Fruit fly (Drosophila melanogaster): ENCODE measurements around the gene Cpsf100.

Cpsf100 gene

DNA sequence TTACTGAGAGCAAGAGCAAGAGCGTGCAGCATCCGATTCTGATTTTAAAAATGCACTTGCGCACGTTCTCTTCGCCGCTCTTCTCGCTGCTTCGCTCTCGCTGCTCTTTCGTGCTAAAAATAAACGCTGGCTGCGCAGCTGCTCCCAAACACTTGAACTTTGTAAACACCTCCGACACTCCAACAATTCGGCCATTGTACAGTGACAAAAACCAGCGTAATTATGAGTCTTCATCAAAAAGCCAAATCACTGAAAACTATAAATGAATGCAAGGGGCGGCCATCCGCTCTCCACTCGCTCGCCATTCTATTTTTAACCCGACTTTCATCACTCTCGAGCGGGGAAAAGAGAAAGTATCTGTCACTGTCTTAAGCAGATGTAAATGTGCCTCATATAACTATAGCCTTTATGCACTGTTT is 30.3 kb downstream of the Cpsf100 start (continued):
- TF ChIP-seq Smox (GFP tag; optimal IDR thresholded peaks at IDR 0.05) (no peak), Eip78C (GFP tag) (peak; percentile 85), Eip75B (GFP tag; optimal IDR thresholded peaks at IDR 0.05) (peak; percentile 54), CG16779 (tag; optimal IDR thresholded peaks at IDR 0.05) (no peak), Hr38 (GFP tag; optimal IDR thresholded peaks at IDR 0.05) (no peak), CG3032 (tag; optimal IDR thresholded peaks at IDR 0.05) (peak; percentile 8), CG6792 (GFP tag; optimal IDR thresholded peaks at IDR 0.05) (peak; percentile 35), topi (GFP tag; optimal IDR thresholded peaks at IDR 0.05) (peak; percentile 62), CG8632 (GFP tag; optimal IDR thresholded peaks at IDR 0.05) (peak; percentile 43), fd59A (GFP tag; optimal IDR thresholded peaks at IDR 0.05) (no peak), pdm3 (GFP tag; optimal IDR thresholded peaks at IDR 0.05) (peak; percentile 15), CG4318 (GFP tag; optimal IDR thresholded peaks at IDR 0.05) (no peak), spab (GFP tag; optimal IDR thresholded peaks at IDR 0.05) (peak; percentile 12), fd85E (GFP tag; optimal IDR thresholded peaks at IDR 0.05) (no peak), vri (GFP tag; optimal IDR thresholded peaks at IDR 0.05) (peak; percentile 44), CG8319 (GFP tag; optimal IDR thresholded peaks at IDR 0.05) (peak; percentile 26), CG6276 (GFP tag; optimal IDR thresholded peaks at IDR 0.05) (peak; percentile 12), CG8119 (GFP tag; IDR thresholded peaks at IDR 0.05) (no peak), achi (GFP tag; optimal IDR thresholded peaks at IDR 0.05) (peak; percentile 40), acj6 (GFP tag; optimal IDR thresholded peaks at IDR 0.05) (peak; percentile 22), Hr39 (GFP tag; optimal IDR thresholded peaks at IDR 0.05) (peak; percentile 28), CG10669 (GFP tag; optimal IDR thresholded peaks at IDR 0.05) (peak; percentile 46), dac (GFP tag; optimal IDR thresholded peaks at IDR 0.05) (peak; percentile 29), cyc (GFP tag; optimal IDR thresholded peaks at IDR 0.05) (peak; percentile 24), CG11762 (GFP tag; optimal IDR thresholded peaks at IDR 0.05; ENCODE audit: insufficient read depth) (peak; percentile 33), CG11902 (GFP tag; optimal IDR thresholded peaks at IDR 0.05) (no peak), Lpt (GFP tag; optimal IDR thresholded peaks at IDR 0.05) (peak; percentile 35), Sox14 (GFP tag; optimal IDR thresholded peaks at IDR 0.05) (peak; percentile 23), svp (GFP tag) (peak; percentile 94), Ets96B (tag; optimal IDR thresholded peaks at IDR 0.05) (peak; percentile 33), salr (GFP tag; optimal IDR thresholded peaks at IDR 0.05) (peak in 1 of 2 experiments; percentile 35), dsx (GFP tag; optimal IDR thresholded peaks at IDR 0.05; ENCODE audit: poor library complexity, severe bottlenecking) (peak; percentile 62), CG1621 (tag; optimal IDR thresholded peaks at IDR 0.05) (peak; percentile 15), Gug (GFP tag; IDR thresholded peaks at IDR 0.05) (no peak), CG32006 (GFP tag; optimal IDR thresholded peaks at IDR 0.05) (peak; percentile 52), CG34406 (GFP tag; optimal IDR thresholded peaks at IDR 0.05) (peak; percentile 26)

DNA sequence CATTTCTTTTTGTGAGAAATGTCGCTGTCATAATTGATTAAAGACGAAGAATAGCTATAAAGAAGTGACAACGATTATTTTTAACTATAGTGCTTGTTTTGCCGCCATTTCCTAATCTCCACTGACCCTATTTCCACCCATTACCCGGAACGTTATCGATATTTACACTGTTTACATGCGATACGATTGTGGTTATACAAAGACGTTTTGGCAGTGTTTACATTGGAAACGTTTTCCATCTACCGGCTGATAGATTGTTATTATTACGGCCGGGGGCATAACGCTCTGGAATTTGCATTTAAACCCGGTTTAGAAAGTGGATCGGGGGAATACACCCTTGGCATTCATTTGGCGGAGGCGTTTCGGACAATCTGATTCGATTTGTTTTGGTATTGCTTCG is 31.9 kb downstream of the Cpsf100 start:
- TF ChIP-seq fkh (GFP tag; optimal IDR thresholded peaks at IDR 0.05) (peak; percentile 83), CG11902 (GFP tag; optimal IDR thresholded peaks at IDR 0.05) (no peak), dsx (GFP tag; optimal IDR thresholded peaks at IDR 0.05; ENCODE audit: poor library complexity, severe bottlenecking) (no peak)

DNA sequence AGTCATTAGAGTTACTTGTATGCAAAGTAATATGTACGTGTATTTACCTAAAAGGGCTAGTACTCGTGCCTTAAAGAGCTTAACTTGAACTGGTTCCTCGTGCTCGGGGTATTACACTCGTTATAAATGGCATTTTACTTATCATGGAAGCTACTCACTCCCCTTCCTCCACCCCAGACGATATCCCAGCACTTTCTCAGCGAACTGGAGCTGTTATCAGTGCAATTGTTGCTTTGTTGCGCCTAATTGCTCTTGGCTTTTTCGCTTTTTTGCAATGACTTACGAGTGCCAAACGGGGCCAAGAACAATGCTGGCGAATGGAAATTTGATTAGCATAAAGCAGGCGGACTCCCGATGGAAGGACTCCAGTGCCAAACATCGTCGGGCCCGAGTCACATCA is 32.7 kb downstream of the Cpsf100 start:
- TF ChIP-seq CG6808 (GFP tag; optimal IDR thresholded peaks at IDR 0.05) (no peak), CG7368 (GFP tag; optimal IDR thresholded peaks at IDR 0.05) (no peak), Eip78C (GFP tag) (peak; percentile 21), CG9139 (GFP tag; optimal IDR thresholded peaks at IDR 0.05) (no peak), Eip93F (GFP tag; optimal IDR thresholded peaks at IDR 0.05) (peak; percentile 47), CG6163 (GFP tag; IDR thresholded peaks at IDR 0.05) (no peak), Smox (GFP tag; optimal IDR thresholded peaks at IDR 0.05) (no peak), fkh (GFP tag; optimal IDR thresholded peaks at IDR 0.05) (no peak), svp (GFP tag) (peak; percentile 59), lz (GFP tag; optimal IDR thresholded peaks at IDR 0.05) (no peak), vri (GFP tag; optimal IDR thresholded peaks at IDR 0.05) (peak; percentile 81), Lpt (GFP tag; optimal IDR thresholded peaks at IDR 0.05) (no peak), topi (GFP tag; optimal IDR thresholded peaks at IDR 0.05) (no peak), achi (GFP tag; optimal IDR thresholded peaks at IDR 0.05) (no peak), net (GFP tag; optimal IDR thresholded peaks at IDR 0.05) (no peak), CG11762 (GFP tag; optimal IDR thresholded peaks at IDR 0.05; ENCODE audit: insufficient read depth) (no peak), Sox14 (GFP tag; optimal IDR thresholded peaks at IDR 0.05) (peak; percentile 8), pdm3 (GFP tag; optimal IDR thresholded peaks at IDR 0.05) (no peak), Eip75B (GFP tag; optimal IDR thresholded peaks at IDR 0.05) (no peak), CG3032 (tag; optimal IDR thresholded peaks at IDR 0.05) (no peak)
